Fruit fly (Drosophila melanogaster) whole organism, prepupa: ENCODE data around the gene Rsod.

Source experiments
- Blimp-1 ChIP-seq: fragments of 200-800 bp; sonication (Bioruptor generic); optimal IDR thresholded peaks from 3 replicates; lab custom pipeline; 2017; ENCODE audit warnings: missing biosample characterization, missing genetic modification characterization, mild to moderate bottlenecking, moderate library complexity, missing genetic modification reagents
- CG10631 ChIP-seq: fragments of 200-800 bp; sonication (Bioruptor generic); optimal IDR thresholded peaks from 2 replicates; lab custom pipeline; 2016; ENCODE audit warnings: missing biosample characterization, missing genetic modification characterization
- CG10669 ChIP-seq: fragments of 200-800 bp; sonication (Bioruptor generic); optimal IDR thresholded peaks from 3 replicates; lab custom pipeline; 2018; ENCODE audit warnings: missing biosample characterization, mild to moderate bottlenecking, missing genetic modification characterization, moderate library complexity
- CG11294 ChIP-seq: fragments of 200-800 bp; sonication (Bioruptor generic); IDR thresholded peaks from 2 replicates; pipeline ENCODE4 v1.3.6; 2022; ENCODE audit warnings: missing biosample characterization, missing genetic modification characterization
- CG16779 ChIP-seq: fragments of 200-800 bp; sonication (Bioruptor generic); optimal IDR thresholded peaks from 3 replicates; lab custom pipeline; 2017; ENCODE audit warnings: missing biosample characterization, mild to moderate bottlenecking, missing genetic modification characterization
- CG32006 ChIP-seq: fragments of 200-800 bp; sonication (Bioruptor generic); optimal IDR thresholded peaks from 3 replicates; lab custom pipeline; 2017; ENCODE audit warnings: missing biosample characterization, mild to moderate bottlenecking, missing genetic modification characterization
- CG3919 ChIP-seq: fragments of 200-800 bp; sonication (Bioruptor generic); optimal IDR thresholded peaks from 3 replicates; lab custom pipeline; 2016; ENCODE audit warnings: missing biosample characterization, missing genetic modification characterization
- CG6163 ChIP-seq: fragments of 200-800 bp; sonication (Bioruptor generic); IDR thresholded peaks from 3 replicates; pipeline ENCODE4 v1.3.6; 2022; ENCODE audit warnings: missing biosample characterization, missing genetic modification characterization
- CG6808 ChIP-seq: fragments of 200-800 bp; sonication (Bioruptor generic); optimal IDR thresholded peaks from 3 replicates; lab custom pipeline; 2017; ENCODE audit warnings: missing biosample characterization, missing genetic modification characterization, mild to moderate bottlenecking, moderate library complexity, missing genetic modification reagents
- CG6854 ChIP-seq: fragments of 200-800 bp; sonication (Bioruptor generic); optimal IDR thresholded peaks from 2 replicates; lab custom pipeline; 2017; ENCODE audit warnings: missing biosample characterization, mild to moderate bottlenecking, missing genetic modification characterization
- CG7368 ChIP-seq: fragments of 200-800 bp; sonication (Bioruptor generic); optimal IDR thresholded peaks from 3 replicates; lab custom pipeline; 2016; ENCODE audit warnings: missing biosample characterization, missing genetic modification characterization
- CG8119 ChIP-seq: fragments of 200-800 bp; sonication (Bioruptor generic); IDR thresholded peaks from 3 replicates; pipeline ENCODE4 v1.3.6; 2022; ENCODE audit warnings: missing biosample characterization, missing genetic modification characterization
- CG8319 ChIP-seq: fragments of 200-800 bp; sonication (Bioruptor generic); optimal IDR thresholded peaks from 3 replicates; lab custom pipeline; 2016; ENCODE audit warnings: missing biosample characterization, missing genetic modification characterization
- CG8632 ChIP-seq: fragments of 200-800 bp; sonication (Bioruptor generic); optimal IDR thresholded peaks from 3 replicates; lab custom pipeline; 2016; ENCODE audit warnings: missing biosample characterization, missing genetic modification characterization
- CG9139 ChIP-seq: fragments of 200-800 bp; sonication (Bioruptor generic); optimal IDR thresholded peaks from 3 replicates; lab custom pipeline; 2017; ENCODE audit warnings: missing biosample characterization, mild to moderate bottlenecking, missing genetic modification characterization
- Eip75B ChIP-seq: fragments of 200-800 bp; sonication (Bioruptor generic); optimal IDR thresholded peaks from 3 replicates; lab custom pipeline; 2016; ENCODE audit warnings: missing biosample characterization, missing genetic modification characterization
- Eip78C ChIP-seq: fragments of 200-800 bp; sonication (Bioruptor generic); peaks from one replicate; lab custom pipeline; 2016; ENCODE audit warnings: missing biosample characterization, missing genetic modification characterization
- Eip93F ChIP-seq: fragments of 200-800 bp; sonication (Bioruptor generic); optimal IDR thresholded peaks from 2 replicates; lab custom pipeline; 2016; ENCODE audit warnings: missing biosample characterization, mild to moderate bottlenecking, missing genetic modification characterization
- Ets21C ChIP-seq: fragments of 200-800 bp; sonication (Bioruptor generic); optimal IDR thresholded peaks from 3 replicates; lab custom pipeline; 2016; ENCODE audit warnings: missing biosample characterization, missing genetic modification characterization
- Gug ChIP-seq: fragments of 200-800 bp; sonication (Bioruptor generic); IDR thresholded peaks from 2 replicates; pipeline ENCODE4 v1.3.6; 2022; ENCODE audit warnings: missing biosample characterization, missing genetic modification characterization
- Hr38 ChIP-seq: sonication (Bioruptor generic); optimal IDR thresholded peaks from 2 replicates; lab custom pipeline; 2016; ENCODE audit warnings: missing biosample characterization, missing genetic modification characterization
- Hr4 ChIP-seq: fragments of 200-800 bp; sonication (Bioruptor generic); optimal IDR thresholded peaks from 3 replicates; lab custom pipeline; 2016; ENCODE audit warnings: missing biosample characterization, missing genetic modification characterization
- Lpt ChIP-seq: fragments of 200-800 bp; sonication (Bioruptor generic); optimal IDR thresholded peaks from 3 replicates; lab custom pipeline; 2016; ENCODE audit warnings: missing biosample characterization, missing genetic modification characterization
- Met ChIP-seq: fragments of 200-800 bp; sonication (Bioruptor generic); optimal IDR thresholded peaks from 3 replicates; lab custom pipeline; 2016; ENCODE audit warnings: missing biosample characterization, missing genetic modification characterization
- OdsH ChIP-seq: fragments of 200-800 bp; sonication (Bioruptor generic); optimal IDR thresholded peaks from 3 replicates; lab custom pipeline; 2016; ENCODE audit warnings: missing biosample characterization, missing genetic modification characterization
- Smox ChIP-seq: fragments of 200-800 bp; sonication (Bioruptor generic); optimal IDR thresholded peaks from 3 replicates; lab custom pipeline; 2016; ENCODE audit warnings: missing biosample characterization, missing genetic modification characterization
- achi ChIP-seq: fragments of 200-800 bp; sonication (Bioruptor generic); optimal IDR thresholded peaks from 3 replicates; lab custom pipeline; 2016; ENCODE audit warnings: missing biosample characterization, missing genetic modification characterization
- cyc ChIP-seq: fragments of 200-800 bp; sonication (Bioruptor generic); optimal IDR thresholded peaks from 3 replicates; lab custom pipeline; 2016; ENCODE audit warnings: missing biosample characterization, missing genetic modification characterization
- dsx ChIP-seq: fragments of 200-800 bp; optimal IDR thresholded peaks from 3 replicates; lab custom pipeline; 2019; ENCODE audit warnings: missing biosample characterization, mild to moderate bottlenecking, missing genetic modification characterization, moderate library complexity; ENCODE audit not compliant: poor library complexity, severe bottlenecking
- eg ChIP-seq: fragments of 200-800 bp; sonication (Bioruptor generic); IDR thresholded peaks from 3 replicates; pipeline ENCODE4 v1.3.6; 2022; ENCODE audit warnings: missing biosample characterization, missing genetic modification characterization
- esn ChIP-seq: fragments of 200-800 bp; sonication (Bioruptor generic); optimal IDR thresholded peaks from 2 replicates; lab custom pipeline; 2016; ENCODE audit warnings: missing biosample characterization, mild to moderate bottlenecking, missing genetic modification characterization, moderate library complexity
- fd59A ChIP-seq: fragments of 200-800 bp; sonication (Bioruptor generic); optimal IDR thresholded peaks from 2 replicates; lab custom pipeline; 2017; ENCODE audit warnings: missing biosample characterization, mild to moderate bottlenecking, missing genetic modification characterization, missing genetic modification reagents
- fd85E ChIP-seq: fragments of 200-800 bp; sonication (Bioruptor generic); optimal IDR thresholded peaks from 3 replicates; lab custom pipeline; 2016; ENCODE audit warnings: missing biosample characterization, missing genetic modification characterization
- pdm3 ChIP-seq: fragments of 200-800 bp; sonication (Bioruptor generic); optimal IDR thresholded peaks from 3 replicates; lab custom pipeline; 2016; ENCODE audit warnings: missing biosample characterization, missing genetic modification characterization
- ss ChIP-seq, 2 experiments: fragments of 200-800 bp; sonication (Bioruptor generic); optimal IDR thresholded peaks; 2 replicates in 1 of 2; 3 replicates in 1 of 2; lab custom pipeline; 2017 to 2018; ENCODE audit warnings: mild to moderate bottlenecking in 2 of 2, missing biosample characterization in 2 of 2, missing genetic modification characterization in 2 of 2, moderate library complexity in 1 of 2
- svp ChIP-seq: fragments of 200-800 bp; sonication (Bioruptor generic); peaks from one replicate; lab custom pipeline; 2016; ENCODE audit warnings: missing biosample characterization, missing genetic modification characterization
- topi ChIP-seq: fragments of 200-800 bp; sonication (Bioruptor generic); optimal IDR thresholded peaks from 3 replicates; lab custom pipeline; 2016; ENCODE audit warnings: missing biosample characterization, missing genetic modification characterization

Gene Rsod

DNA sequence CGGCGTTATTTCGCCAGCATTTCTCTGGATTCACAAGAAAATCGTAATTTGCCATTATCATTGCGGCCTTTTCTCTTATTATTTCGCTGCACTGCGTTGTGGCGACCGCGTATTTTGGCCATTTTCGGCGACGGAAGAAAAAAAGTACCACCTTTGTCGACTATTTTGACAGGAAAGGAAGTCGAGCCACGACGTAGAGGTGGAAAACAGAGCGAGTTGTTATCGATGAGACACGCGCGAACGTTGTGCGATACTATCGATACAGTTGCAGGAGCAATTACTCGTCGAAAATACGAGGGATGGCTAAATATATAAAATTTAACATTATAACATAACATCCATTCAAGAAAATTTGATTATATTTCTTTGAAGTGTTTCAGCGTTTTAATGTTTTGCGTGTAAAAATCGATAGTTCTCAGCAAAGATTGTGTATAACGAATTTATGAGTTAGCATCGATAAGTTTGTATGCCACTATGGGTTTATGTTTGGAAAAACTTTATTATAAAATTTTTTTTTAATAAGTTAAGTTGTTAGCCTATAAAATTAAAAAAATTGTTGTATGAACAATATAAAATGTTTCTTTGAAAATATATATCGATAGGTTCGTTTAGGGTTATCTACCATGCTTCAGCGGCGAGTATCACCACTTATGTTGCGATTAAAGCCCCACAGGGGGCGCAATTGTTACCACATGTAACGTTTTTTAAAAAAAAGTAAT lies 37.9 kb upstream of the Rsod start, which contains the start of gene RpS7 (continued):
- TF ChIP-seq achi (GFP tag; lab: Kevin White, UChicago) (peak; percentile 80), CG6854 (peak; percentile 94), Hr4 (peak; percentile 2), Smox (GFP tag; lab: Kevin White, UChicago) (peak; percentile 46), Blimp-1 (peak; percentile 49), CG8632 (GFP tag; lab: Kevin White, UChicago) (peak; percentile 59), CG3919 (GFP tag; lab: Kevin White, UChicago) (peak; percentile 80), esn (GFP tag; lab: Kevin White, UChicago) (peak; percentile 68), fd59A (no peak), CG10669 (peak; percentile 63), Ets21C (peak; percentile 21), CG16779 (tag; lab: Kevin White, UChicago) (peak; percentile 70), CG11294 (GFP tag; lab: Robert Waterston, UW) (no peak), Lpt (GFP tag; lab: Kevin White, UChicago) (no peak), Gug (GFP tag; lab: Robert Waterston, UW) (peak; percentile 61; the same call in 1 of the 2 replicates)

DNA sequence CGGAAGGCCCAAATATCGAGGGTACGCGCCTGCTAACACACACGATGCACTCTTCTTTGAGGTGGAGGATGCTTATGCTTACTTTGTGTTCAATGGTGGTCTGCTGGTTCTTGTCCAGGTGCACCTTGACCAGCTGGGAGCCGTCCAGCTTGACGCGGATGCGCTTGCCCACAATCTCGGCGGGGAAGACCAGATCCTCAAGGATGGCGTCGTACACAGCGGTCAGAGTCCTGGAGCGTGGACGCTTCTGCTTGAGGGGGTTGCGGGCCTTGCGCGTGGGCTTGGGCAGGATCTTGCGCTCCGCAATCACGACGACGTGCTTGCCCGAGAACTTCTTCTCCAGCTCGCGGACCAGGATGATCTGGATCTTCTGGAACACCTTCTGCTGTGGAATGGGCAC lies 37.0 kb upstream of the Rsod start:
- TF ChIP-seq CG9139 (GFP tag; lab: Kevin White, UChicago) (no peak), CG6163 (no peak), CG10669 (no peak), CG11294 (GFP tag; lab: Robert Waterston, UW) (no peak), CG8319 (GFP tag; lab: Kevin White, UChicago) (no peak), dsx (GFP tag; lab: Kevin White, UChicago) (no peak), Eip75B (GFP tag; lab: Kevin White, UChicago) (no peak), OdsH (no peak), Eip93F (GFP tag; lab: Kevin White, UChicago) (no peak), CG32006 (GFP tag; lab: Kevin White, UChicago) (no peak), Hr38 (GFP tag; lab: Kevin White, UChicago) (no peak), CG7368 (GFP tag; lab: Kevin White, UChicago) (no peak)
- TF ChIP-seq, all 60 proteins: peak for 0

DNA sequence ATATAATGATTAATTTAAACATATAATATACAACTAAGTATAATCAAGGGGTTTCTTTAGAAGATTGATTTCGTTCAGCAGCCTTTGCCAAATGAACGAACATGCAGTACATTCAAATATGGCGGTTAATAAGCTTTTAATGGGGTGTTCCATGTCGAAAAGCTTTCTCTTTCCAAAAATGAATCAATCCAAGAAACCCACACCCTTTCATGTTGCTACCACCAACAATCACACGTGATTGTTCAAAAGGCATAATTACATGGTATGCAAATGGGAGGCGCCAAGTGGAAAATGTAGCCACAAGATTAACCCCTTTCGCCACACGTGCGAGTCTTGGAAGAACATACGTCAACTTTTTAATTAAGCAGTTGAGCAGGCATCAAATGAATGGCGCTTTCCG lies 34.9 kb upstream of the Rsod start:
- TF ChIP-seq ss (GFP tag; optimal IDR thresholded peaks at IDR 0.05; lab: Kevin White, UChicago), result no peak
- TF ChIP-seq Eip78C (GFP tag; lab: Kevin White, UChicago), result peak; percentile 4
- no peak for TF ChIP-seq fd85E
- TF ChIP-seq topi, result no peak
- 0 out of 3 replicates have a peak, but pooled peaks have one; percentile 10 for TF ChIP-seq eg (GFP tag; lab: Robert Waterston, UW)
- no peak for TF ChIP-seq Met (GFP tag; lab: Kevin White, UChicago)
- no peak for TF ChIP-seq pdm3 (GFP tag; lab: Kevin White, UChicago)
- peak; percentile 1 for TF ChIP-seq esn (GFP tag; lab: Kevin White, UChicago)
- TF ChIP-seq cyc (GFP tag; lab: Kevin White, UChicago), result no peak
- TF ChIP-seq CG8119 (GFP tag; lab: Robert Waterston, UW), result no peak
- TF ChIP-seq CG11294 (GFP tag; lab: Robert Waterston, UW), result no peak

DNA sequence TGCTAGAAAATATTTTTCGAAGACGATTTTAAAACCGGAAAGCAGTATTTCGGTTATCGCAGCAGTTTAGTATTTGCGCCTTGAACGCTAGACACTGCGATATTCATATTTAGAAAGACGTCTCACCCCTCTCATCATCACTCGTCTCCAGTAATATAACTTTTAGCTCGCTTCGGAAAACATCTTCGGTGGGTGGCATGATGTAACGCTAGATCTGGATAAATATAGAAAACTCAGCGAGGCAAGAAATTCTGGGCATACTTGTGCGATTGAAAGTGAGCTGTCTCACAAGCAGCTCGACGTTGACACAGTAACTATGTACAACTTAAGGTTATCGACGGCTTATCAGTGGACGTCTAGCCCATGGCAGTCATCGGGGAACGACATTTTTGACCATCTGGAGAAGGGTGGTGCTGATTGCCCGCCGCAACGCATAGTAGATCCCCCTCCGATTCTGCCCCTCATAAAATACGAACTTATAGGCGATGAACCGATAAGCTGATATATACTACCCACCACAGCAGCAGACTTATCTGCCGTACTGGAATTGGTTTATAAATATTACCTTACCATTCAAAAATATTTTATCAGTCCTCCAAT lies 33.1 kb upstream of the Rsod start:
- no peak for TF ChIP-seq CG10631 (GFP tag; lab: Kevin White, UChicago)
- no peak for TF ChIP-seq Eip75B (GFP tag; lab: Kevin White, UChicago)
- TF ChIP-seq CG6808, result no peak
- no peak for TF ChIP-seq topi
- no peak for TF ChIP-seq CG9139 (GFP tag; lab: Kevin White, UChicago)
- peak; percentile 19 for TF ChIP-seq svp
